Fruit fly (Drosophila melanogaster) whole organism, embryonic: ENCODE data around the gene CG4133.
"Not testable (repeated sequence)": the region's sequence is repeated elsewhere in the genome, so short reads cannot be mapped to it uniquely, and the experiment has no call there.

Source experiments
- Atf6 ChIP-seq: fragments of 200-800 bp; sonication (Bioruptor generic); IDR thresholded peaks from 2 replicates; pipeline ENCODE4 v1.3.6; 2022; ENCODE audit warnings: missing biosample characterization, missing genetic modification characterization
- Bgb ChIP-seq: fragments of 200-800 bp; sonication (Bioruptor generic); IDR thresholded peaks from 2 replicates; pipeline ENCODE4 v1.3.6; 2022; ENCODE audit warnings: missing biosample characterization, missing genetic modification characterization; ENCODE audit not compliant: partially characterized antibody
- CG10274 ChIP-seq: fragments of 200-800 bp; sonication (Bioruptor generic); optimal IDR thresholded peaks from 3 replicates; lab custom pipeline; 2017; ENCODE audit warnings: missing biosample characterization, mild to moderate bottlenecking, missing genetic modification characterization
- CG10321 ChIP-seq: fragments of 200-800 bp; sonication (Bioruptor generic); IDR thresholded peaks from 2 replicates; pipeline ENCODE4 v1.3.6; 2022; ENCODE audit warnings: missing biosample characterization, missing genetic modification characterization
- CG10565 ChIP-seq: fragments of 200-800 bp; sonication (Bioruptor generic); optimal IDR thresholded peaks from 3 replicates; lab custom pipeline; 2016; ENCODE audit warnings: missing biosample characterization, mild to moderate bottlenecking, missing genetic modification characterization
- CG11247 ChIP-seq: fragments of 200-800 bp; sonication (Bioruptor generic); IDR thresholded peaks from 2 replicates; pipeline ENCODE4 v1.3.6; 2022; ENCODE audit warnings: missing biosample characterization, missing genetic modification characterization
- CG11504 ChIP-seq: fragments of 200-800 bp; sonication (Bioruptor generic); optimal IDR thresholded peaks from 3 replicates; lab custom pipeline; 2019; ENCODE audit warnings: missing biosample characterization, mild to moderate bottlenecking, missing genetic modification characterization, moderate library complexity
- CG11560 ChIP-seq: fragments of 200-800 bp; sonication (Bioruptor generic); IDR thresholded peaks from 3 replicates; pipeline ENCODE4 v1.3.6; 2022; ENCODE audit warnings: missing biosample characterization, missing genetic modification characterization
- CG11695 ChIP-seq: fragments of 200-800 bp; sonication (Bioruptor generic); IDR thresholded peaks from 3 replicates; pipeline ENCODE4 v1.3.6; 2022; ENCODE audit warnings: missing biosample characterization, missing genetic modification characterization
- CG13424 ChIP-seq: fragments of 200-800 bp; sonication (Bioruptor generic); optimal IDR thresholded peaks from 2 replicates; lab custom pipeline; 2019; ENCODE audit warnings: missing biosample characterization, mild to moderate bottlenecking, missing genetic modification characterization, moderate library complexity
- CG15514 ChIP-seq: fragments of 200-800 bp; sonication (Bioruptor generic); optimal IDR thresholded peaks from 3 replicates; lab custom pipeline; 2017; ENCODE audit warnings: missing biosample characterization, missing genetic modification characterization, mild to moderate bottlenecking, moderate library complexity, missing genetic modification reagents
- CG16813 ChIP-seq: fragments of 200-800 bp; sonication (Bioruptor generic); IDR thresholded peaks from 3 replicates; pipeline ENCODE4 v1.3.6; 2022; ENCODE audit warnings: missing biosample characterization, missing genetic modification characterization; ENCODE audit not compliant: partially characterized antibody
- CG17186 ChIP-seq: fragments of 200-800 bp; sonication (Bioruptor generic); optimal IDR thresholded peaks from 3 replicates; lab custom pipeline; 2017; ENCODE audit warnings: missing biosample characterization, missing genetic modification reagents, missing genetic modification characterization
- CG18476 ChIP-seq: fragments of 200-800 bp; sonication (Bioruptor generic); optimal IDR thresholded peaks from 2 replicates; lab custom pipeline; 2016; ENCODE audit warnings: missing biosample characterization, mild to moderate bottlenecking, missing genetic modification characterization
- CG2116 ChIP-seq: fragments of 200-800 bp; sonication (Bioruptor generic); optimal IDR thresholded peaks from 3 replicates; lab custom pipeline; 2018; ENCODE audit warnings: missing biosample characterization, mild to moderate bottlenecking, missing genetic modification characterization
- CG2120 ChIP-seq: fragments of 200-800 bp; sonication (Bioruptor generic); optimal IDR thresholded peaks from 3 replicates; lab custom pipeline; 2016; ENCODE audit warnings: missing biosample characterization, missing genetic modification characterization
- CG30403 ChIP-seq: fragments of 200-800 bp; sonication (Bioruptor generic); optimal IDR thresholded peaks from 3 replicates; lab custom pipeline; 2016; ENCODE audit warnings: missing biosample characterization, missing genetic modification characterization
- CG33213 ChIP-seq: fragments of 200-800 bp; sonication (Bioruptor generic); optimal IDR thresholded peaks from 3 replicates; lab custom pipeline; 2016; ENCODE audit warnings: missing biosample characterization, missing genetic modification characterization
- CG34376 ChIP-seq: fragments of 200-800 bp; sonication (Bioruptor generic); optimal IDR thresholded peaks from 2 replicates; lab custom pipeline; 2018; ENCODE audit warnings: missing biosample characterization, mild to moderate bottlenecking, missing genetic modification characterization
- CG3838 ChIP-seq: fragments of 200-800 bp; sonication (Bioruptor generic); optimal IDR thresholded peaks from 3 replicates; lab custom pipeline; 2016; ENCODE audit warnings: missing biosample characterization, missing genetic modification characterization
- CG6765 ChIP-seq: fragments of 200-800 bp; sonication (Bioruptor generic); optimal IDR thresholded peaks from 3 replicates; lab custom pipeline; 2017; ENCODE audit warnings: missing biosample characterization, mild to moderate bottlenecking, missing genetic modification characterization
- CG8765 ChIP-seq: fragments of 200-800 bp; sonication (Bioruptor generic); IDR thresholded peaks from 2 replicates; pipeline ENCODE4 v1.3.6; 2022; ENCODE audit warnings: missing biosample characterization, missing genetic modification characterization
- Dll ChIP-seq: fragments of 200-800 bp; sonication (Bioruptor generic); IDR thresholded peaks from 4 replicates; pipeline ENCODE4 v1.3.6; 2022; ENCODE audit warnings: missing biosample characterization, missing genetic modification characterization; ENCODE audit not compliant: partially characterized antibody
- Dref ChIP-seq: fragments of 200-800 bp; sonication (Bioruptor generic); IDR thresholded peaks from 2 replicates; pipeline ENCODE4 v1.3.6; 2022; ENCODE audit warnings: missing biosample characterization, missing genetic modification characterization
- Drgx ChIP-seq: fragments of 200-800 bp; sonication (Bioruptor generic); IDR thresholded peaks from 2 replicates; pipeline ENCODE4 v1.3.6; 2022; ENCODE audit warnings: missing biosample characterization, missing genetic modification characterization
- Med ChIP-seq: fragments of 200-800 bp; sonication (Bioruptor generic); peaks from one replicate; lab custom pipeline; 2016; ENCODE audit warnings: missing biosample characterization, missing genetic modification characterization, mild to moderate bottlenecking, inconsistent platforms, moderate library complexity
- Oli ChIP-seq: fragments of 200-800 bp; sonication (Bioruptor generic); optimal IDR thresholded peaks from 2 replicates; lab custom pipeline; 2018; ENCODE audit warnings: missing biosample characterization, mild to moderate bottlenecking, missing genetic modification characterization, moderate library complexity
- Opbp ChIP-seq: fragments of 200-800 bp; sonication (Bioruptor generic); IDR thresholded peaks from 3 replicates; pipeline ENCODE4 v1.3.6; 2022; ENCODE audit warnings: missing biosample characterization, missing genetic modification characterization; ENCODE audit not compliant: partially characterized antibody
- Rfx ChIP-seq: fragments of 200-800 bp; sonication (Bioruptor generic); IDR thresholded peaks from 2 replicates; pipeline ENCODE4 v1.3.6; 2022; ENCODE audit warnings: missing biosample characterization, missing genetic modification characterization
- Scr ChIP-seq: fragments of 200-800 bp; sonication (Bioruptor generic); IDR thresholded peaks from 2 replicates; pipeline ENCODE4 v1.3.6; 2022; ENCODE audit warnings: missing biosample characterization, missing genetic modification characterization; ENCODE audit not compliant: partially characterized antibody
- Trl ChIP-seq, 3 experiments: fragments of >200 bp in 2 of 3; fragments of 200-800 bp in 1 of 3; sonication (Bioruptor generic) in 1 of 3; optimal IDR thresholded peaks; 2 replicates in 1 of 3; 3 replicates in 2 of 3; lab custom pipeline; 2016 to 2017; ENCODE audit warnings: missing biosample characterization in 1 of 3, missing genetic modification characterization in 1 of 3
- Xrp1 ChIP-seq: fragments of 200-800 bp; sonication (Bioruptor generic); IDR thresholded peaks from 2 replicates; pipeline ENCODE4 v1.3.6; 2022; ENCODE audit warnings: missing biosample characterization, missing genetic modification characterization
- ac ChIP-seq: fragments of 200-800 bp; sonication (Bioruptor generic); optimal IDR thresholded peaks from 3 replicates; lab custom pipeline; 2017; ENCODE audit warnings: missing biosample characterization, mild to moderate bottlenecking, missing genetic modification characterization
- cad ChIP-seq: fragments of >200 bp; optimal IDR thresholded peaks from 2 replicates; lab custom pipeline; 2017; ENCODE audit warnings: missing biosample characterization, missing genetic modification characterization
- exex ChIP-seq: fragments of 200-800 bp; sonication (Bioruptor generic); optimal IDR thresholded peaks from 4 replicates; lab custom pipeline; 2018; ENCODE audit warnings: missing biosample characterization, mild to moderate bottlenecking, missing genetic modification characterization, moderate library complexity
- fd102C ChIP-seq: fragments of 200-800 bp; sonication (Bioruptor generic); optimal IDR thresholded peaks from 2 replicates; lab custom pipeline; 2018; ENCODE audit warnings: missing biosample characterization, mild to moderate bottlenecking, missing genetic modification characterization, moderate library complexity
- grn ChIP-seq: fragments of 200-800 bp; sonication (Bioruptor generic); optimal IDR thresholded peaks from 3 replicates; lab custom pipeline; 2017; ENCODE audit warnings: missing biosample characterization, missing genetic modification characterization
- ind ChIP-seq: fragments of 200-800 bp; sonication (Bioruptor generic); optimal IDR thresholded peaks from 3 replicates; lab custom pipeline; 2016; ENCODE audit warnings: missing biosample characterization, missing genetic modification characterization
- lab ChIP-seq: fragments of 200-800 bp; sonication (Bioruptor generic); optimal IDR thresholded peaks from 3 replicates; lab custom pipeline; 2017; ENCODE audit warnings: missing biosample characterization, missing genetic modification characterization, mild to moderate bottlenecking, moderate library complexity, missing genetic modification reagents
- lmd ChIP-seq: fragments of 200-800 bp; sonication (Bioruptor generic); IDR thresholded peaks from 2 replicates; pipeline ENCODE4 v1.3.6; 2022; ENCODE audit warnings: missing biosample characterization, missing genetic modification characterization
- luna ChIP-seq: fragments of 200-800 bp; sonication (Bioruptor generic); optimal IDR thresholded peaks from 2 replicates; lab custom pipeline; 2016; ENCODE audit warnings: missing biosample characterization, missing genetic modification characterization
- mam ChIP-seq: fragments of 200-800 bp; sonication (Bioruptor generic); optimal IDR thresholded peaks from 3 replicates; lab custom pipeline; 2016; ENCODE audit warnings: missing biosample characterization, missing genetic modification characterization
- nom ChIP-seq: fragments of 200-800 bp; sonication (Bioruptor generic); optimal IDR thresholded peaks from 2 replicates; lab custom pipeline; 2017; ENCODE audit warnings: missing biosample characterization, missing genetic modification characterization, mild to moderate bottlenecking, moderate library complexity, missing genetic modification reagents
- p53 ChIP-seq: fragments of 200-800 bp; sonication (Bioruptor generic); optimal IDR thresholded peaks from 2 replicates; lab custom pipeline; 2016; ENCODE audit warnings: missing biosample characterization, missing genetic modification characterization
- pho ChIP-seq: fragments of 200-800 bp; sonication (Bioruptor generic); optimal IDR thresholded peaks from 2 replicates; lab custom pipeline; 2016; ENCODE audit warnings: missing biosample characterization, missing genetic modification characterization
- schlank ChIP-seq: fragments of 200-800 bp; sonication (Bioruptor generic); optimal IDR thresholded peaks from 2 replicates; lab custom pipeline; 2018; ENCODE audit warnings: missing biosample characterization, mild to moderate bottlenecking, missing genetic modification characterization
- tx ChIP-seq: fragments of 200-800 bp; sonication (Bioruptor generic); optimal IDR thresholded peaks from 2 replicates; lab custom pipeline; 2016; ENCODE audit warnings: missing biosample characterization, missing genetic modification characterization
- wek ChIP-seq: fragments of 200-800 bp; sonication (Bioruptor generic); optimal IDR thresholded peaks from 3 replicates; lab custom pipeline; 2018; ENCODE audit warnings: missing biosample characterization, mild to moderate bottlenecking, missing genetic modification characterization, moderate library complexity

The CG4133 gene

dm6 chr2L:455274-455673 lies at the start of gene CG4133:
Gene CG4133 (plus strand): TSS chr2L:455531.
- peak; percentile 56 for TF ChIP-seq Dref (GFP tag; lab: Robert Waterston, UW)
- peak; percentile 86 for TF ChIP-seq CG2116 (GFP tag; lab: Kevin White, UChicago)
- peak; percentile 4 to 45 for TF ChIP-seq Trl (optimal IDR thresholded peaks at IDR 0.05; lab: Kevin White, UChicago)
- TF ChIP-seq Trl (GFP tag; optimal IDR thresholded peaks at IDR 0.05; lab: Kevin White, UChicago), result not testable (repeated sequence)
- peak; percentile 36; the same call in 1 of the 3 replicates for TF ChIP-seq CG16813 (GFP tag; lab: Robert Waterston, UW)
- peak; percentile 35; the same call in 1 of the 2 replicates for TF ChIP-seq Scr (GFP tag; lab: Robert Waterston, UW)
- TF ChIP-seq Opbp (GFP tag; lab: Robert Waterston, UW), result peak; percentile 20; the same call in 1 of the 3 replicates

- TF ChIP-seq CG30403 (peak; percentile 24), nom (GFP tag; lab: Kevin White, UChicago) (no peak), fd102C (GFP tag; lab: Kevin White, UChicago) (no peak), pho (GFP tag; lab: Kevin White, UChicago) (no peak), Med (GFP tag; lab: Kevin White, UChicago) (peak; percentile 56), CG11695 (GFP tag; lab: Robert Waterston, UW) (0 out of 3 replicates have a peak, but pooled peaks have one; percentile 21), mam (GFP tag; lab: Kevin White, UChicago) (peak; percentile 41), CG2120 (peak; percentile 20), schlank (tag; lab: Kevin White, UChicago) (peak; percentile 21), CG10565 (GFP tag; lab: Kevin White, UChicago) (no peak), Drgx (peak; percentile 48; the same call in 1 of the 2 replicates), wek (GFP tag; lab: Kevin White, UChicago) (no peak), Atf6 (GFP tag; lab: Robert Waterston, UW) (peak; percentile 44; the same call in 1 of the 2 replicates), Bgb (GFP tag; lab: Robert Waterston, UW) (no peak), ind (peak; percentile 44), CG11247 (GFP tag; lab: Robert Waterston, UW) (peak; percentile 44; the same call in 1 of the 2 replicates), CG10321 (no peak), CG18476 (no peak), CG17186 (GFP tag; lab: Kevin White, UChicago) (no peak), Dll (no peak), ac (GFP tag; lab: Kevin White, UChicago) (no peak), luna (GFP tag; lab: Kevin White, UChicago) (no peak), CG8765 (GFP tag; lab: Robert Waterston, UW) (no peak), p53 (GFP tag; lab: Kevin White, UChicago) (no peak), tx (GFP tag; lab: Kevin White, UChicago) (no peak), CG15514 (GFP tag; lab: Kevin White, UChicago) (peak; percentile 7), exex (tag; lab: Kevin White, UChicago) (peak; percentile 22), CG6765 (GFP tag; lab: Kevin White, UChicago) (no peak), Oli (tag; lab: Kevin White, UChicago) (no peak), Rfx (no peak), grn (GFP tag; lab: Kevin White, UChicago) (no peak), CG11560 (tag; lab: Robert Waterston, UW) (no peak), CG11504 (tag; lab: Kevin White, UChicago) (no peak), cad (GFP tag; lab: Kevin White, UChicago) (no peak), CG34376 (GFP tag; lab: Kevin White, UChicago) (peak; percentile 5), CG13424 (tag; lab: Kevin White, UChicago) (peak; percentile 41), lab (GFP tag; lab: Kevin White, UChicago) (no peak), CG3838 (no peak), lmd (peak; percentile 38; the same call in 1 of the 2 replicates), CG10274 (peak; percentile 8), Xrp1 (GFP tag; lab: Robert Waterston, UW) (peak; percentile 10; the same call in 1 of the 2 replicates), CG33213 (no peak)
These were observed 42.4 kb upstream of the CG4133 start for dm6 chr2L:412931-413330.
